Fruit fly (Drosophila melanogaster): ENCODE data around the gene Tre1.

The Tre1 gene

DNA sequence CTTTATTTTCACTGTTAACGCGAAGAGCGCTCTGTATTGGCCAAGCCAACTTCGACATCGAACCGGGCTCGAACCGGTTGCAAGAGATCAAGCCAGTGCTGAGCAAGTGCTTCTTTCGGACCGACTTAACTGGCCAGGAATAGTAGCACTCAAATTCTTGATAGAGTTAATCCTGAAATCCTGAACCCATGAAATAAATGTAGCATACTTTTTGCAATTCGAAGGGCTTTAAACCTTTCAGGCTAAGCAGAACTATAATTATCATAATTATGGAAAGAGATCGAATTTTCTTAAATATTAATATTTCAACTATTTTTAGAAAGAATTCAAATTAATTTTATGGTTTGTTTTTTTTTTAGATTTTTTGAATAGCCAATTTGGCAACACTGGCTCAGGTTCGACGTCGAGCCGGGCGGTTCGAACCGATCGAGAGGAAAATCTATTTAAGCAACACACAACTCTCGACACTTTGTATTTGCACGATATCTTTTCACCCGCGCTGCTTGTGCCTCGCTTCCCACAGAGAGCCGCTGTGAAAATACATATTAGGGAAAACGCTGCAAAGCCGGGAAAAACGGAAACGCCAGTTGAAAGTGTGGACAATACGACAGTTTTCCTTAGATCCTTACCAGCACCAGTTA lies 18.4 kb upstream of the Tre1 start, which contains the start of gene AdamTS-B:
Gene AdamTS-B, plus strand, starts transcription at position 471 of the 641 bp plus-strand sequence.
- peak; percentile 51 for TF ChIP-seq CG9705 (GFP tag; optimal IDR thresholded peaks at IDR 0.05)
- TF ChIP-seq h (GFP tag; optimal IDR thresholded peaks at IDR 0.05): peak; percentile 49
- TF ChIP-seq ey (GFP tag; optimal IDR thresholded peaks at IDR 0.05): peak; percentile 51
- peak; percentile 59 for TF ChIP-seq Sp1 (GFP tag; optimal IDR thresholded peaks at IDR 0.05)
- peak; percentile 60 for TF ChIP-seq OdsH (GFP tag; optimal IDR thresholded peaks at IDR 0.05)
- no peak for TF ChIP-seq Dfd (GFP tag; optimal IDR thresholded peaks at IDR 0.05)
- TF ChIP-seq fru (GFP tag; optimal IDR thresholded peaks at IDR 0.05): peak; percentile 72
- no peak for TF ChIP-seq CrebA (GFP tag; optimal IDR thresholded peaks at IDR 0.05; ENCODE audit: borderline replicate concordance)
- TF ChIP-seq usp (GFP tag; optimal IDR thresholded peaks at IDR 0.05): no peak
- no peak for TF ChIP-seq sage (GFP tag; optimal IDR thresholded peaks at IDR 0.05)
- TF ChIP-seq pan (optimal IDR thresholded peaks at IDR 0.05): no peak
- peak in 1 of 2 experiments; percentile 74 for TF ChIP-seq foxo (GFP tag; optimal IDR thresholded peaks at IDR 0.05)
- no peak for TF ChIP-seq Mio (GFP tag; optimal IDR thresholded peaks at IDR 0.05)
- peak; percentile 22 for TF ChIP-seq psq (GFP tag; optimal IDR thresholded peaks at IDR 0.05)
- TF ChIP-seq lola (GFP tag; optimal IDR thresholded peaks at IDR 0.05): no peak
- no peak for TF ChIP-seq jim (GFP tag; optimal IDR thresholded peaks at IDR 0.05)
- no peak for TF ChIP-seq Vsx2 (GFP tag; optimal IDR thresholded peaks at IDR 0.05; ENCODE audit: partially characterized antibody)
- TF ChIP-seq woc (GFP tag; optimal IDR thresholded peaks at IDR 0.05): no peak
- no peak for TF ChIP-seq Rel (GFP tag; optimal IDR thresholded peaks at IDR 0.05)
- no peak for TF ChIP-seq Rel (tag; optimal IDR thresholded peaks at IDR 0.05)
- no peak for TF ChIP-seq GATAd (GFP tag; optimal IDR thresholded peaks at IDR 0.05)
- no peak for TF ChIP-seq dl (GFP tag; optimal IDR thresholded peaks at IDR 0.05; ENCODE audit: insufficient read depth in 1 of 2, partially characterized antibody in 2 of 2)
- no peak for TF ChIP-seq CG32264 (GFP tag; optimal IDR thresholded peaks at IDR 0.05)
- peak; percentile 47 for TF ChIP-seq br (GFP tag; optimal IDR thresholded peaks at IDR 0.05)
- TF ChIP-seq tai (GFP tag; optimal IDR thresholded peaks at IDR 0.05): no peak
- TF ChIP-seq brk (GFP tag; optimal IDR thresholded peaks at IDR 0.05): no peak
- TF ChIP-seq N (GFP tag; optimal IDR thresholded peaks at IDR 0.05): no peak
- TF ChIP-seq Abd-B (GFP tag; optimal IDR thresholded peaks at IDR 0.05): no peak
- TF ChIP-seq Myc (optimal IDR thresholded peaks at IDR 0.05): peak; percentile 94
- no peak for TF ChIP-seq Hr83 (GFP tag; optimal IDR thresholded peaks at IDR 0.05; ENCODE audit: poor library complexity, severe bottlenecking)
- TF ChIP-seq Dif (GFP tag; optimal IDR thresholded peaks at IDR 0.05; ENCODE audit: partially characterized antibody): no peak
- TF ChIP-seq Hr78 (GFP tag; optimal IDR thresholded peaks at IDR 0.05): no peak
- peak; percentile 52 for TF ChIP-seq dmrt93B (GFP tag; optimal IDR thresholded peaks at IDR 0.05)
- TF ChIP-seq Jra (GFP tag; optimal IDR thresholded peaks at IDR 0.05): no peak
- no peak for TF ChIP-seq Hnf4 (GFP tag; optimal IDR thresholded peaks at IDR 0.05)
- TF ChIP-seq rgr (GFP tag; optimal IDR thresholded peaks at IDR 0.05): peak; percentile 35
- TF ChIP-seq sv (GFP tag; optimal IDR thresholded peaks at IDR 0.05): no peak
- no peak for TF ChIP-seq dsf (GFP tag; optimal IDR thresholded peaks at IDR 0.05; ENCODE audit: borderline replicate concordance)
- TF ChIP-seq HLH106 (tag; optimal IDR thresholded peaks at IDR 0.05): peak; percentile 74

DNA sequence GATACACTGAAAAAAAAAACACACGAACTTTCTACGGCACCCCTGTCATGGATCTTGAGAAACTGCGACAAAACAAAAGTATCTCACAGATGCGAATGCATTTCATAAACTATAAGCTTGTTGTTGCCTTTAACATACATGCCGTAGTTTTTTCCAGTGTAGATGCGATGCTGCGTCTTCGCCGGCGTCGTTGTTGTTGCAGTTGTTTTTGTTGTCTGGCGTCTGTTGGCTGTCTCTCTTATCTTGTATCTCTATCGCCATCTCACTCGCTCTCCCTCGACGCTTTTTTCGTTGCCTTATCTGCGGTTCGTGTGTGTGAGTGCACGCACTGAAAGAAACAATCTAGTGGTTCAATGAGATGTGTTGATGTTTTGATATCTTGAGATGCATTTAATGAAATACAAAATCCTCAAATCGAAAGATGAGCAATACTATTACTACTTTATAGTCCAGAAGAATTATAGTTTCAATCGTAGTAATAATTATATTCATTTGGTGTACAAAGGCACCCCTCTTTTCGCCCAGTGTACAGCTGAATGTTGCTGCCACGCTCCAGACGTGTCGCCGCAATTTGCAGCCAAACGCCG lies 16.8 kb upstream of the Tre1 start:
- TF ChIP-seq CG32264 (GFP tag; optimal IDR thresholded peaks at IDR 0.05) (peak; percentile 90), Abd-B (GFP tag; optimal IDR thresholded peaks at IDR 0.05) (no peak), h (GFP tag; optimal IDR thresholded peaks at IDR 0.05) (peak; percentile 98), GATAd (GFP tag; optimal IDR thresholded peaks at IDR 0.05) (peak; percentile 90), pan (optimal IDR thresholded peaks at IDR 0.05) (no peak), sv (GFP tag; optimal IDR thresholded peaks at IDR 0.05) (peak; percentile 99), woc (GFP tag; optimal IDR thresholded peaks at IDR 0.05) (peak; percentile 92), Hr78 (GFP tag; optimal IDR thresholded peaks at IDR 0.05) (no peak), usp (GFP tag; optimal IDR thresholded peaks at IDR 0.05) (no peak), dl (GFP tag; optimal IDR thresholded peaks at IDR 0.05; ENCODE audit: insufficient read depth in 1 of 2, partially characterized antibody in 2 of 2) (no peak), Mio (GFP tag; optimal IDR thresholded peaks at IDR 0.05) (peak; percentile 87), Jra (GFP tag; optimal IDR thresholded peaks at IDR 0.05) (peak; percentile 93), Dif (GFP tag; optimal IDR thresholded peaks at IDR 0.05; ENCODE audit: partially characterized antibody) (no peak), br (GFP tag; optimal IDR thresholded peaks at IDR 0.05) (peak; percentile 98), lola (GFP tag; optimal IDR thresholded peaks at IDR 0.05) (no peak), CG9705 (GFP tag; optimal IDR thresholded peaks at IDR 0.05) (peak; percentile 93), rgr (GFP tag; optimal IDR thresholded peaks at IDR 0.05) (peak; percentile 97), brk (GFP tag; optimal IDR thresholded peaks at IDR 0.05) (peak; percentile 88), dmrt93B (GFP tag; optimal IDR thresholded peaks at IDR 0.05) (peak; percentile 94), psq (GFP tag; optimal IDR thresholded peaks at IDR 0.05) (peak; percentile 93), CrebA (GFP tag; optimal IDR thresholded peaks at IDR 0.05; ENCODE audit: borderline replicate concordance) (no peak), HLH106 (tag; optimal IDR thresholded peaks at IDR 0.05) (peak; percentile 79), Myc (optimal IDR thresholded peaks at IDR 0.05) (no peak), dsf (GFP tag; optimal IDR thresholded peaks at IDR 0.05; ENCODE audit: borderline replicate concordance) (peak; percentile 89), jim (GFP tag; optimal IDR thresholded peaks at IDR 0.05) (peak; percentile 67), foxo (GFP tag; optimal IDR thresholded peaks at IDR 0.05) (peak; percentile 86 to 99), Hr83 (GFP tag; optimal IDR thresholded peaks at IDR 0.05; ENCODE audit: poor library complexity, severe bottlenecking) (peak; percentile 60), Vsx2 (GFP tag; optimal IDR thresholded peaks at IDR 0.05; ENCODE audit: partially characterized antibody) (no peak), OdsH (GFP tag; optimal IDR thresholded peaks at IDR 0.05) (peak; percentile 95), Hnf4 (GFP tag; optimal IDR thresholded peaks at IDR 0.05) (peak; percentile 97), Rel (GFP tag; optimal IDR thresholded peaks at IDR 0.05) (peak; percentile 82), Rel (tag; optimal IDR thresholded peaks at IDR 0.05) (peak; percentile 38), fru (GFP tag; optimal IDR thresholded peaks at IDR 0.05) (peak; percentile 98), N (GFP tag; optimal IDR thresholded peaks at IDR 0.05) (no peak), Sp1 (GFP tag; optimal IDR thresholded peaks at IDR 0.05) (peak; percentile 93), tai (GFP tag; optimal IDR thresholded peaks at IDR 0.05) (no peak), ey (GFP tag; optimal IDR thresholded peaks at IDR 0.05) (peak; percentile 98), Dfd (GFP tag; optimal IDR thresholded peaks at IDR 0.05) (no peak), sage (GFP tag; optimal IDR thresholded peaks at IDR 0.05) (peak; percentile 94)
